Worm (Caenorhabditis elegans): ENCODE data around the gene Y116A8B.1.

DNA sequence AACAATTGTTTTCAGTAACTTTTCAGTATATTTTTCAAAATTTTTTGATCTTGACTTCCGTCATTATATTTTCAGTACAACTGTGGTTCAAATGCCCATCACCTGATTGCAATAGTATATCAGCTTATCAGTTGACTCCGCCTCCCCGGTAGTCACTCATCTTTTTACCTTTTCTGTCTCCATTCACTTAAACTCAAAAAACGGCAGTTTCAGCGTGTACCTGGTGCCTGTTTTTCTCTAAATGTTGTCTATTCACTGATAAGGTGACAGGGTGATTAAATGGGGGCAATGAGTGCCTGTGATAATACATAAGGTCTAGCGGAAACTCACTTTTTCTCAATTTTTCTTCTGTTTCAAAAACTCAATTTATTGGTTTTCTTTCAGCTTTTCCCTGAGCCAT is 29.1 kb downstream of the Y116A8B.1 start, which contains the start of gene ZK550.2:
- TF ChIP-seq ztf-11 (tag; optimal IDR thresholded peaks at IDR 0.05) (no peak), lsy-2 (tag; optimal IDR thresholded peaks at IDR 0.05) (no peak)
